Fruit fly (Drosophila melanogaster) whole organism, embryonic: ENCODE results near the gene HemK1.

Experiments
- CG10209 ChIP-seq: fragments of 200-800 bp; sonication (Bioruptor generic); optimal IDR thresholded peaks from 3 replicates; lab custom pipeline; 2017; ENCODE audit warnings: missing biosample characterization, mild to moderate bottlenecking, missing genetic modification characterization, missing genetic modification reagents
- CG10267 ChIP-seq: fragments of 200-800 bp; sonication (Bioruptor generic); optimal IDR thresholded peaks from 2 replicates; lab custom pipeline; 2018; ENCODE audit warnings: missing biosample characterization, mild to moderate bottlenecking, missing genetic modification characterization, moderate library complexity
- CG10366 ChIP-seq: fragments of 200-800 bp; sonication (Bioruptor generic); IDR thresholded peaks from 2 replicates; pipeline ENCODE4 v1.3.6; 2022; ENCODE audit warnings: missing biosample characterization, missing genetic modification characterization
- CG10543 ChIP-seq: fragments of 200-800 bp; sonication (Bioruptor generic); optimal IDR thresholded peaks from 3 replicates; lab custom pipeline; 2017; ENCODE audit warnings: missing biosample characterization, mild to moderate bottlenecking, missing genetic modification characterization, moderate library complexity
- CG11723 ChIP-seq: fragments of 200-800 bp; sonication (Bioruptor generic); optimal IDR thresholded peaks from 2 replicates; lab custom pipeline; 2017; ENCODE audit warnings: missing biosample characterization, mild to moderate bottlenecking, missing genetic modification characterization
- CG12299 ChIP-seq: fragments of 200-800 bp; sonication (Bioruptor generic); optimal IDR thresholded peaks from 2 replicates; lab custom pipeline; 2018; ENCODE audit warnings: missing biosample characterization, mild to moderate bottlenecking, missing genetic modification characterization
- CG1233 ChIP-seq: fragments of 200-800 bp; sonication (Bioruptor generic); optimal IDR thresholded peaks from 4 replicates; lab custom pipeline; 2018; ENCODE audit warnings: missing biosample characterization, mild to moderate bottlenecking, missing genetic modification characterization
- CG15011 ChIP-seq: fragments of 200-800 bp; sonication (Bioruptor generic); optimal IDR thresholded peaks from 3 replicates; lab custom pipeline; 2018; ENCODE audit warnings: missing biosample characterization, mild to moderate bottlenecking, missing genetic modification characterization
- CG18476 ChIP-seq: fragments of 200-800 bp; sonication (Bioruptor generic); optimal IDR thresholded peaks from 2 replicates; lab custom pipeline; 2016; ENCODE audit warnings: missing biosample characterization, mild to moderate bottlenecking, missing genetic modification characterization
- CG18764 ChIP-seq: fragments of 200-800 bp; sonication (Bioruptor generic); optimal IDR thresholded peaks from 3 replicates; lab custom pipeline; 2016; ENCODE audit warnings: missing biosample characterization, missing genetic modification characterization
- CG2120 ChIP-seq: fragments of 200-800 bp; sonication (Bioruptor generic); optimal IDR thresholded peaks from 3 replicates; lab custom pipeline; 2016; ENCODE audit warnings: missing biosample characterization, missing genetic modification characterization
- CG2712 ChIP-seq: fragments of 200-800 bp; optimal IDR thresholded peaks from 3 replicates; lab custom pipeline; 2019; ENCODE audit warnings: missing biosample characterization, mild to moderate bottlenecking, missing genetic modification characterization, moderate library complexity
- CG30431 ChIP-seq: fragments of 200-800 bp; sonication (Bioruptor generic); optimal IDR thresholded peaks from 2 replicates; lab custom pipeline; 2017; ENCODE audit warnings: missing biosample characterization, missing genetic modification characterization
- CG32532 ChIP-seq: fragments of 200-800 bp; sonication (Bioruptor generic); IDR thresholded peaks from 2 replicates; pipeline ENCODE4 v1.3.6; 2022; ENCODE audit warnings: missing biosample characterization, missing genetic modification characterization
- CG33557 ChIP-seq: fragments of 200-800 bp; sonication (Bioruptor generic); optimal IDR thresholded peaks from 2 replicates; lab custom pipeline; 2019; ENCODE audit warnings: missing biosample characterization, mild to moderate bottlenecking, missing genetic modification characterization, moderate library complexity
- CG4707 ChIP-seq: fragments of 200-800 bp; sonication (Bioruptor generic); optimal IDR thresholded peaks from 2 replicates; lab custom pipeline; 2018; ENCODE audit warnings: missing biosample characterization, mild to moderate bottlenecking, missing genetic modification characterization, moderate library complexity
- CG6254 ChIP-seq: fragments of 200-800 bp; sonication (Bioruptor generic); optimal IDR thresholded peaks from 3 replicates; lab custom pipeline; 2017; ENCODE audit warnings: mild to moderate bottlenecking, missing biosample characterization, missing genetic modification reagents, missing genetic modification characterization
- CG7271 ChIP-seq: fragments of 200-800 bp; sonication (Bioruptor generic); optimal IDR thresholded peaks from 2 replicates; lab custom pipeline; 2018; ENCODE audit warnings: missing biosample characterization, mild to moderate bottlenecking, missing genetic modification characterization, moderate library complexity
- CG7839 ChIP-seq: fragments of 200-800 bp; sonication (Bioruptor generic); optimal IDR thresholded peaks from 3 replicates; lab custom pipeline; 2018; ENCODE audit warnings: missing biosample characterization, mild to moderate bottlenecking, missing genetic modification characterization, moderate library complexity
- CHES-1-like ChIP-seq: fragments of 200-800 bp; sonication (Bioruptor generic); optimal IDR thresholded peaks from 2 replicates; lab custom pipeline; 2016; ENCODE audit warnings: missing biosample characterization, missing genetic modification characterization
- CrebB ChIP-seq: fragments of 200-800 bp; sonication (Bioruptor generic); optimal IDR thresholded peaks from 3 replicates; lab custom pipeline; 2018; ENCODE audit warnings: missing biosample characterization, mild to moderate bottlenecking, missing genetic modification characterization
- D19A ChIP-seq: fragments of 200-800 bp; optimal IDR thresholded peaks from 3 replicates; lab custom pipeline; 2019; ENCODE audit warnings: missing biosample characterization, mild to moderate bottlenecking, missing genetic modification characterization, moderate library complexity
- Dek ChIP-seq: fragments of 200-800 bp; sonication (Bioruptor generic); optimal IDR thresholded peaks from 3 replicates; lab custom pipeline; 2019; ENCODE audit warnings: missing biosample characterization, mild to moderate bottlenecking, missing genetic modification characterization, moderate library complexity
- Ets65A ChIP-seq: fragments of 200-800 bp; sonication (Bioruptor generic); peaks from one replicate; lab custom pipeline; 2016; ENCODE audit warnings: missing biosample characterization, missing genetic modification characterization
- Fer1 ChIP-seq: fragments of 200-800 bp; sonication (Bioruptor generic); optimal IDR thresholded peaks from 2 replicates; lab custom pipeline; 2017; ENCODE audit warnings: missing biosample characterization, mild to moderate bottlenecking, missing genetic modification characterization
- Fer3 ChIP-seq: fragments of 200-800 bp; sonication (Bioruptor generic); optimal IDR thresholded peaks from 2 replicates; lab custom pipeline; 2018; ENCODE audit warnings: missing biosample characterization, mild to moderate bottlenecking, missing genetic modification characterization, moderate library complexity
- Hand ChIP-seq: fragments of 200-800 bp; sonication (Bioruptor generic); optimal IDR thresholded peaks from 2 replicates; lab custom pipeline; 2017; ENCODE audit warnings: mild to moderate bottlenecking, missing biosample characterization, missing genetic modification reagents, missing genetic modification characterization
- Hr39 ChIP-seq: fragments of >200 bp; optimal IDR thresholded peaks from 2 replicates; lab custom pipeline; 2017
- Lpt ChIP-seq: fragments of >200 bp; optimal IDR thresholded peaks from 2 replicates; lab custom pipeline; 2018; ENCODE audit warnings: missing biosample characterization, missing genetic modification characterization
- Nf-YB ChIP-seq: fragments of 200-800 bp; sonication (Bioruptor generic); optimal IDR thresholded peaks from 3 replicates; lab custom pipeline; 2019; ENCODE audit warnings: missing biosample characterization, mild to moderate bottlenecking, missing genetic modification characterization, moderate library complexity
- PHDP ChIP-seq: fragments of 200-800 bp; sonication (Bioruptor generic); optimal IDR thresholded peaks from 3 replicates; lab custom pipeline; 2018; ENCODE audit warnings: missing biosample characterization, mild to moderate bottlenecking, missing genetic modification characterization, moderate library complexity
- Trl ChIP-seq, 3 experiments: fragments of >200 bp in 2 of 3; fragments of 200-800 bp in 1 of 3; sonication (Bioruptor generic) in 1 of 3; optimal IDR thresholded peaks; 2 replicates in 1 of 3; 3 replicates in 2 of 3; lab custom pipeline; 2016 to 2017; ENCODE audit warnings: missing biosample characterization in 1 of 3, missing genetic modification characterization in 1 of 3
- bigmax ChIP-seq: fragments of 200-800 bp; sonication (Bioruptor generic); optimal IDR thresholded peaks from 2 replicates; lab custom pipeline; 2018; ENCODE audit warnings: missing biosample characterization, mild to moderate bottlenecking, missing genetic modification characterization
- bowl ChIP-seq: fragments of 200-800 bp; sonication (Bioruptor generic); IDR thresholded peaks from 2 replicates; pipeline ENCODE4 v1.3.6; 2022; ENCODE audit warnings: missing biosample characterization, missing genetic modification characterization
- caup ChIP-seq: fragments of 200-800 bp; sonication (Bioruptor generic); optimal IDR thresholded peaks from 3 replicates; lab custom pipeline; 2017; ENCODE audit warnings: missing biosample characterization, mild to moderate bottlenecking, missing genetic modification characterization, moderate library complexity; ENCODE audit not compliant: severe bottlenecking
- ci ChIP-seq: fragments of 200-800 bp; sonication (Bioruptor generic); IDR thresholded peaks from 3 replicates; pipeline ENCODE4 v1.3.6; 2022; ENCODE audit warnings: missing biosample characterization, missing genetic modification characterization
- fu2 ChIP-seq: fragments of 200-800 bp; sonication (Bioruptor generic); optimal IDR thresholded peaks from 2 replicates; lab custom pipeline; 2016; ENCODE audit warnings: missing biosample characterization, missing genetic modification characterization
- gem ChIP-seq: fragments of 200-800 bp; sonication (Bioruptor generic); optimal IDR thresholded peaks from 2 replicates; lab custom pipeline; 2019; ENCODE audit warnings: missing biosample characterization, mild to moderate bottlenecking, missing genetic modification characterization, moderate library complexity
- insv ChIP-seq, 2 experiments: fragments of 200-800 bp; sonication (Bioruptor generic); optimal IDR thresholded peaks; 3 replicates each; lab custom pipeline; 2016 to 2018; ENCODE audit warnings: missing biosample characterization in 2 of 2, missing genetic modification characterization in 2 of 2
- kni ChIP-seq: fragments of 200-800 bp; sonication (Bioruptor generic); optimal IDR thresholded peaks from 3 replicates; lab custom pipeline; 2017; ENCODE audit warnings: mild to moderate bottlenecking, missing biosample characterization, missing genetic modification reagents, missing genetic modification characterization
- lbe ChIP-seq: fragments of 200-800 bp; sonication (Bioruptor generic); optimal IDR thresholded peaks from 2 replicates; lab custom pipeline; 2016; ENCODE audit warnings: missing biosample characterization, mild to moderate bottlenecking, missing genetic modification characterization
- nau ChIP-seq: fragments of 200-800 bp; sonication (Bioruptor generic); optimal IDR thresholded peaks from 3 replicates; lab custom pipeline; 2017; ENCODE audit warnings: missing biosample characterization, mild to moderate bottlenecking, missing genetic modification characterization, missing genetic modification reagents
- nerfin-1 ChIP-seq: fragments of 200-800 bp; sonication (Bioruptor generic); optimal IDR thresholded peaks from 3 replicates; lab custom pipeline; 2019; ENCODE audit warnings: missing biosample characterization, mild to moderate bottlenecking, missing genetic modification characterization, moderate library complexity
- pfk ChIP-seq: fragments of 200-800 bp; sonication (Bioruptor generic); optimal IDR thresholded peaks from 2 replicates; lab custom pipeline; 2018; ENCODE audit warnings: missing biosample characterization, mild to moderate bottlenecking, missing genetic modification characterization, moderate library complexity
- pnt ChIP-seq: fragments of 200-800 bp; sonication (Bioruptor generic); optimal IDR thresholded peaks from 3 replicates; lab custom pipeline; 2016; ENCODE audit warnings: missing biosample characterization, missing genetic modification characterization
- slbo ChIP-seq: fragments of 200-800 bp; sonication (Bioruptor generic); IDR thresholded peaks from 2 replicates; pipeline ENCODE4 v1.3.6; 2022; ENCODE audit warnings: missing biosample characterization, missing genetic modification characterization
- twi ChIP-seq: fragments of 200-800 bp; optimal IDR thresholded peaks from 2 replicates; lab custom pipeline; 2019; ENCODE audit warnings: missing biosample characterization, mild to moderate bottlenecking, missing genetic modification characterization, moderate library complexity
- vvl ChIP-seq: fragments of 200-800 bp; sonication (Bioruptor generic); IDR thresholded peaks from 2 replicates; pipeline ENCODE4 v1.3.6; 2022; ENCODE audit warnings: missing biosample characterization, missing genetic modification characterization

The HemK1 gene

dm6 chr2L:6479226-6479906, 11.9 kb upstream of the HemK1 start (continued):
- TF ChIP-seq Ets65A (no peak), Nf-YB (GFP tag; lab: Kevin White, UChicago) (no peak), pnt (GFP tag; lab: Kevin White, UChicago) (peak; percentile 9), Trl (optimal IDR thresholded peaks at IDR 0.05; lab: Kevin White, UChicago) (peak; percentile 55 to 82), Trl (GFP tag; optimal IDR thresholded peaks at IDR 0.05; lab: Kevin White, UChicago) (no peak), ci (GFP tag; lab: Robert Waterston, UW) (peak; percentile 55; the same call in 2 of the 3 replicates), CG10267 (peak; percentile 8), vvl (GFP tag; lab: Robert Waterston, UW) (peak; percentile 61; the same call in 1 of the 2 replicates), CG2712 (peak; percentile 18), Hr39 (no peak), nerfin-1 (tag; lab: Kevin White, UChicago) (peak; percentile 40), insv (GFP tag; optimal IDR thresholded peaks at IDR 0.05; lab: Kevin White, UChicago) (peak in 1 of 2 experiments; percentile 28), CG7271 (no peak), CG30431 (no peak), CG10366 (no peak), twi (tag; lab: Kevin White, UChicago) (peak; percentile 2), PHDP (tag; lab: Kevin White, UChicago) (peak; percentile 55), CG4707 (GFP tag; lab: Kevin White, UChicago) (peak; percentile 49), D19A (tag; lab: Kevin White, UChicago) (peak; percentile 42), kni (GFP tag; lab: Kevin White, UChicago) (peak; percentile 70), CG11723 (peak; percentile 15), Hand (peak; percentile 33), Fer3 (tag; lab: Kevin White, UChicago) (peak; percentile 52), fu2 (peak; percentile 24), CG1233 (GFP tag; lab: Kevin White, UChicago) (peak; percentile 63), CG18476 (GFP tag; lab: Kevin White, UChicago) (peak; percentile 4), Fer1 (GFP tag; lab: Kevin White, UChicago) (peak; percentile 85), bowl (GFP tag; lab: Robert Waterston, UW) (0 out of 2 replicates have a peak, but pooled peaks have one; percentile 23), CG2120 (GFP tag; lab: Kevin White, UChicago) (peak; percentile 30), Lpt (no peak), CG10543 (GFP tag; lab: Kevin White, UChicago) (peak; percentile 83), CG18764 (no peak), lbe (GFP tag; lab: Kevin White, UChicago) (peak; percentile 1), CG10209 (peak; percentile 36), bigmax (peak; percentile 47), slbo (GFP tag; lab: Robert Waterston, UW) (peak; percentile 27; the same call in 1 of the 2 replicates), nau (GFP tag; lab: Kevin White, UChicago) (peak; percentile 57), pfk (GFP tag; lab: Kevin White, UChicago) (peak; percentile 67), caup (GFP tag; lab: Kevin White, UChicago) (peak; percentile 77), CG33557 (GFP tag; lab: Kevin White, UChicago) (peak; percentile 33), Dek (tag; lab: Kevin White, UChicago) (peak; percentile 8), CHES-1-like (peak; percentile 39), CrebB (tag; lab: Kevin White, UChicago) (peak; percentile 82), CG12299 (tag; lab: Kevin White, UChicago) (peak; percentile 63), gem (tag; lab: Kevin White, UChicago) (peak; percentile 35), CG15011 (GFP tag; lab: Kevin White, UChicago) (peak; percentile 34), CG7839 (tag; lab: Kevin White, UChicago) (no peak), CG6254 (GFP tag; lab: Kevin White, UChicago) (peak; percentile 27), CG32532 (GFP tag; lab: Robert Waterston, UW) (peak; percentile 62; the same call in 1 of the 2 replicates)
